Fruit fly (Drosophila melanogaster): Measurements from ENCODE around the gene Gas41.

Gene Gas41

DNA sequence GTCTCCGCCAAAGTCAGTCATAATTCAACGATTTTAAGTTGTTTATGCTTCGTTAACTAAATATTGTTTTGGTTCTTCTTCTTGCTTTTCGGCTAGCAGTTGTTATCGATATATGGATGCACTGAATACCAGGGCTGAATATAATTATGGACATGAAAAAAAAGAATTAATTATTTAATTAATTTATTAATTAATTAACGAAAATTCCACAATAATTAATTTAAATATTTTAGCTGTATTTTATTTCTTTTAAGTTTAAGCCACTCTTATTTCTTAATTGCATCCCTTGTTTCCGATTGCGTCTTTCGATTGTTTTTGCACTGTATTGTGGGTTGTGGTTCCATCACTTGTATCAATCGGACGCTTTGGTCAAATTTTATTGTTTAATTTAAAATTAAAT lies at the start of gene Gas41, which contains the start of gene SA1 (continued):
- TF ChIP-seq CG8290 (GFP tag; optimal IDR thresholded peaks at IDR 0.05): peak; percentile 80
- TF ChIP-seq CG8290 (tag; optimal IDR thresholded peaks at IDR 0.05): no peak
- peak; percentile 28 for TF ChIP-seq CTCF (GFP tag; optimal IDR thresholded peaks at IDR 0.05)
- no peak for TF ChIP-seq Atf-2 (GFP tag; optimal IDR thresholded peaks at IDR 0.05)
- peak; percentile 88 for TF ChIP-seq NFAT (GFP tag; IDR thresholded peaks at IDR 0.05)
- no peak for TF ChIP-seq h (optimal IDR thresholded peaks at IDR 0.05)
- TF ChIP-seq CG31224 (GFP tag; IDR thresholded peaks at IDR 0.05): peak; percentile 87
- TF ChIP-seq CG1647 (GFP tag; optimal IDR thresholded peaks at IDR 0.05): peak; percentile 10
- TF ChIP-seq tin (GFP tag; optimal IDR thresholded peaks at IDR 0.05): peak; percentile 15
- TF ChIP-seq bigmax (GFP tag; optimal IDR thresholded peaks at IDR 0.05): no peak
- TF ChIP-seq CG14710 (tag; optimal IDR thresholded peaks at IDR 0.05): peak; percentile 96
- TF ChIP-seq CG13775 (GFP tag; optimal IDR thresholded peaks at IDR 0.05): peak; percentile 100
- peak; percentile 89 for TF ChIP-seq CG4424 (GFP tag; optimal IDR thresholded peaks at IDR 0.05)
- TF ChIP-seq B-H2 (GFP tag; optimal IDR thresholded peaks at IDR 0.05): peak; percentile 44
- peak; percentile 86 for TF ChIP-seq unc-4 (GFP tag; IDR thresholded peaks at IDR 0.05; ENCODE audit: partially characterized antibody)
- no peak for TF ChIP-seq pan (optimal IDR thresholded peaks at IDR 0.05)
- peak in 1 of 2 experiments; percentile 92 for TF ChIP-seq pan (GFP tag; optimal IDR thresholded peaks at IDR 0.05 in 1 of 2, IDR thresholded peaks at IDR 0.05 in 1 of 2)
- peak; percentile 91 for TF ChIP-seq E2f1 (GFP tag; IDR thresholded peaks at IDR 0.05)
- TF ChIP-seq CG3726 (GFP tag; IDR thresholded peaks at IDR 0.05): peak; percentile 47; the same call in 1 of the 3 replicates
- peak; percentile 30 for TF ChIP-seq disco-r (GFP tag; optimal IDR thresholded peaks at IDR 0.05)
- TF ChIP-seq gcm2 (GFP tag; optimal IDR thresholded peaks at IDR 0.05): no peak
- TF ChIP-seq fd96Cb (tag; optimal IDR thresholded peaks at IDR 0.05): peak; percentile 72
- TF ChIP-seq CG18262 (tag; optimal IDR thresholded peaks at IDR 0.05): peak; percentile 92
- TF ChIP-seq Sry-β (GFP tag; optimal IDR thresholded peaks at IDR 0.05): peak; percentile 9
- peak; percentile 65 for TF ChIP-seq CG17612 (GFP tag; IDR thresholded peaks at IDR 0.05)
- no peak for TF ChIP-seq Stat92E (GFP tag; optimal IDR thresholded peaks at IDR 0.05)
- peak; percentile 58 for TF ChIP-seq bcd (GFP tag; optimal IDR thresholded peaks at IDR 0.05)
- TF ChIP-seq MESR4 (GFP tag; optimal IDR thresholded peaks at IDR 0.05): peak; percentile 38
- TF ChIP-seq seq (GFP tag; IDR thresholded peaks at IDR 0.05): peak; percentile 55; the same call in 1 of the 2 replicates
- no peak for TF ChIP-seq CG11247 (GFP tag; IDR thresholded peaks at IDR 0.05)
- peak; percentile 90 for TF ChIP-seq CG14667 (GFP tag; IDR thresholded peaks at IDR 0.05)
- TF ChIP-seq CG1792 (GFP tag; optimal IDR thresholded peaks at IDR 0.05): no peak
- TF ChIP-seq Doc2 (GFP tag; IDR thresholded peaks at IDR 0.05): no peak
- peak; percentile 73 for TF ChIP-seq Scr (GFP tag; IDR thresholded peaks at IDR 0.05; ENCODE audit: partially characterized antibody)
- peak; percentile 93 for TF ChIP-seq esg (GFP tag; conservative IDR thresholded peaks at IDR 0.05)
- peak; percentile 69; the same call in 3 of the 4 replicates for TF ChIP-seq Dll (GFP tag; IDR thresholded peaks at IDR 0.05; ENCODE audit: partially characterized antibody)
- TF ChIP-seq CG16779 (GFP tag; IDR thresholded peaks at IDR 0.05): no peak
- peak; percentile 24 for TF ChIP-seq shn (GFP tag; optimal IDR thresholded peaks at IDR 0.05)
- no peak for TF ChIP-seq CG4282 (GFP tag; optimal IDR thresholded peaks at IDR 0.05)
- TF ChIP-seq Hand (GFP tag; optimal IDR thresholded peaks at IDR 0.05): peak; percentile 74
- TF ChIP-seq CG13287 (GFP tag; IDR thresholded peaks at IDR 0.05; ENCODE audit: partially characterized antibody): peak; percentile 90
- no peak for TF ChIP-seq Kr (GFP tag; optimal IDR thresholded peaks at IDR 0.05)
- TF ChIP-seq Nf-YC (tag; optimal IDR thresholded peaks at IDR 0.05): no peak
- TF ChIP-seq CG10979 (tag; optimal IDR thresholded peaks at IDR 0.05): peak; percentile 69
- TF ChIP-seq NC2β (GFP tag; optimal IDR thresholded peaks at IDR 0.05): peak; percentile 57
- TF ChIP-seq crp (GFP tag; optimal IDR thresholded peaks at IDR 0.05): peak in 1 of 2 experiments; percentile 3
- TF ChIP-seq caup (GFP tag; optimal IDR thresholded peaks at IDR 0.05; ENCODE audit: severe bottlenecking): peak; percentile 11
- TF ChIP-seq emc (GFP tag; optimal IDR thresholded peaks at IDR 0.05): no peak
- TF ChIP-seq ken (GFP tag; IDR thresholded peaks at IDR 0.05): no peak
- TF ChIP-seq kni (GFP tag; optimal IDR thresholded peaks at IDR 0.05): no peak
- no peak for TF ChIP-seq ERR (GFP tag; optimal IDR thresholded peaks at IDR 0.05)
- no peak for TF ChIP-seq nerfin-2 (GFP tag; IDR thresholded peaks at IDR 0.05; ENCODE audit: partially characterized antibody)

Data from whole organism, embryonic.